Fruit fly (Drosophila melanogaster) whole organism: Measurements from ENCODE around the gene Hsp60B.

Source experiments
- Dll ChIP-seq: fragments of >200 bp; optimal IDR thresholded peaks from 2 replicates; lab custom pipeline; 2017
- EcR ChIP-seq, 2 experiments: fragments of >200 bp; optimal IDR thresholded peaks; 2 replicates each; lab custom pipeline; 2017; ENCODE audit warnings: missing biosample characterization in 2 of 2, missing genetic modification characterization in 2 of 2, missing genetic modification reagents in 2 of 2
- usp ChIP-seq: fragments of >200 bp; optimal IDR thresholded peaks from 2 replicates; lab custom pipeline; 2017; ENCODE audit warnings: missing biosample characterization, missing genetic modification characterization, mixed read lengths

DNA sequence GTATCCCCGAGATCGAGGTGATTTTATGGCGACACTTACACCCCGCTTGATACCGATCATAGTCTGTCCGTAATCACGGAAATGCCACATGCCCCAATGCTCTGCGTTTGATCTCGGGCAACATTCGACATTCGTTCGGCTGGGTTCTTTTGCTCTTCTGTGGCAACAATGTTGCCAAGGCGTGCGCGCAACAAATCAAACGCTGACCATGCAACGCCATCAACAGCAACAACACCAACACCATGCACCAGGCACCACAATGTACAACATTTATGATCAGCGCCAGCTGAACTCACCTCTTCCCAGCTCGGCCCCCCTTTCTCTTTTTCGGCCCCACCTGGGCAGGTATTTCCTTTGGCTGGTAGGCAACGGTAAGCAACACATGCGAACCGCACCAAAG lies 44.1 kb upstream of the Hsp60B start:
- no peak for TF ChIP-seq EcR (GFP tag; optimal IDR thresholded peaks at IDR 0.05; lab: Kevin White, UChicago)
- no peak for TF ChIP-seq Dll (lab: Kevin White, UChicago)
- no peak for TF ChIP-seq usp
